Worm (Caenorhabditis elegans) whole organism, early embryonic: ENCODE data around the gene cdf-2.

Source experiments
- B0310.2 ChIP-seq: sonication (generic microtip); optimal IDR thresholded peaks from 2 replicates; lab custom pipeline; 2016; ENCODE audit warnings: mild to moderate bottlenecking, missing genetic modification characterization, missing compliant biosample characterization
- F13C5.2 ChIP-seq: sonication (generic microtip); optimal IDR thresholded peaks from 2 replicates; lab custom pipeline; 2017; ENCODE audit warnings: mild to moderate bottlenecking, missing genetic modification characterization, inconsistent platforms, missing compliant biosample characterization
- aly-1 ChIP-seq: sonication (generic microtip); optimal IDR thresholded peaks from 2 replicates; lab custom pipeline; 2016; ENCODE audit warnings: missing genetic modification characterization, missing compliant biosample characterization
- ama-1 ChIP-seq: fragments of 150-350 bp; optimal IDR thresholded peaks from 2 replicates; lab custom pipeline; 2014
- ceh-13 ChIP-seq: fragments of 200-800 bp; sonication (Bioruptor generic); optimal IDR thresholded peaks from 2 replicates; lab custom pipeline; 2018; ENCODE audit warnings: mild to moderate bottlenecking, missing genetic modification characterization, missing compliant biosample characterization
- ceh-36 ChIP-seq: sonication (generic microtip); optimal IDR thresholded peaks from 2 replicates; lab custom pipeline; 2016; ENCODE audit warnings: missing genetic modification characterization, inconsistent platforms, missing compliant biosample characterization
- ets-7 ChIP-seq: sonication (generic microtip); optimal IDR thresholded peaks from 2 replicates; lab custom pipeline; 2016; ENCODE audit warnings: missing genotype, missing genetic modification characterization, missing compliant biosample characterization
- flt-1 ChIP-seq: fragments of 200-800 bp; sonication (Bioruptor generic); IDR thresholded peaks from 2 replicates; pipeline ENCODE4 v1.3.6; 2022; ENCODE audit warnings: missing genetic modification characterization, missing compliant biosample characterization
- hmbx-1 ChIP-seq: sonication (generic microtip); optimal IDR thresholded peaks from 2 replicates; lab custom pipeline; 2016; ENCODE audit warnings: mild to moderate bottlenecking, missing genetic modification characterization, missing compliant biosample characterization
- hmg-4 ChIP-seq: fragments of 200-800 bp; sonication (Bioruptor generic); optimal IDR thresholded peaks from 2 replicates; lab custom pipeline; 2018; ENCODE audit warnings: mild to moderate bottlenecking, missing genetic modification characterization, missing compliant biosample characterization
- hnd-1 ChIP-seq: sonication (generic microtip); optimal IDR thresholded peaks from 2 replicates; lab custom pipeline; 2016; ENCODE audit warnings: missing genetic modification characterization, missing compliant biosample characterization
- pes-1 ChIP-seq: fragments of 200-800 bp; sonication (Bioruptor generic); IDR thresholded peaks from 2 replicates; pipeline ENCODE4 v1.3.6; 2022; ENCODE audit warnings: missing genetic modification reagents, missing genetic modification characterization, missing compliant biosample characterization
- scrt-1 ChIP-seq: fragments of 200-800 bp; sonication (Bioruptor generic); IDR thresholded peaks from 2 replicates; pipeline ENCODE4 v1.3.6; 2022; ENCODE audit warnings: missing genetic modification characterization, missing compliant biosample characterization
- sea-1 ChIP-seq: fragments of 200-800 bp; sonication (Bioruptor generic); conservative IDR thresholded peaks from 2 replicates; pipeline ENCODE4 v1.3.6; 2022; ENCODE audit warnings: missing genetic modification characterization, missing compliant biosample characterization
- tbx-11 ChIP-seq: fragments of 200-800 bp; sonication (Bioruptor generic); IDR thresholded peaks from 2 replicates; pipeline ENCODE4 v1.3.6; 2022; ENCODE audit warnings: missing genetic modification characterization, missing compliant biosample characterization
- tbx-37 ChIP-seq: fragments of 200-800 bp; sonication (Bioruptor generic); conservative IDR thresholded peaks from 2 replicates; pipeline ENCODE4 v1.3.6; 2022; ENCODE audit warnings: missing genetic modification reagents, missing genetic modification characterization, missing compliant biosample characterization
- tra-4 ChIP-seq: sonication (generic microtip); optimal IDR thresholded peaks from 2 replicates; lab custom pipeline; 2017; ENCODE audit warnings: missing genetic modification characterization, missing compliant biosample characterization

The cdf-2 gene

ce11 chrX:12469846-12470245 lies 3.1 kb upstream of the cdf-2 start:
- TF ChIP-seq ceh-13 (GFP tag; lab: Kevin White, UChicago) (no peak), sea-1 (GFP tag; lab: Robert Waterston, UW) (no peak), tbx-11 (GFP tag; lab: Robert Waterston, UW) (no peak), F13C5.2 (tag; lab: Kevin White, UChicago) (no peak), scrt-1 (GFP tag; lab: Robert Waterston, UW) (no peak), aly-1 (tag; lab: Kevin White, UChicago) (no peak), hmg-4 (no peak), tbx-37 (GFP tag; lab: Robert Waterston, UW) (no peak), B0310.2 (tag; lab: Kevin White, UChicago) (no peak), ceh-36 (tag; lab: Kevin White, UChicago) (no peak), ets-7 (tag; lab: Kevin White, UChicago) (no peak), pes-1 (GFP tag; lab: Robert Waterston, UW) (no peak), ama-1 (no peak), tra-4 (tag; lab: Kevin White, UChicago) (no peak)

ce11 chrX:12467660-12468111 lies 969 bp upstream of the cdf-2 start, which contains the start of gene myo-2:
TSS of gene myo-2 (plus strand) at chrX:12468061.
- TF ChIP-seq aly-1 (tag; lab: Kevin White, UChicago) (no peak), tra-4 (tag; lab: Kevin White, UChicago) (no peak)

DNA sequence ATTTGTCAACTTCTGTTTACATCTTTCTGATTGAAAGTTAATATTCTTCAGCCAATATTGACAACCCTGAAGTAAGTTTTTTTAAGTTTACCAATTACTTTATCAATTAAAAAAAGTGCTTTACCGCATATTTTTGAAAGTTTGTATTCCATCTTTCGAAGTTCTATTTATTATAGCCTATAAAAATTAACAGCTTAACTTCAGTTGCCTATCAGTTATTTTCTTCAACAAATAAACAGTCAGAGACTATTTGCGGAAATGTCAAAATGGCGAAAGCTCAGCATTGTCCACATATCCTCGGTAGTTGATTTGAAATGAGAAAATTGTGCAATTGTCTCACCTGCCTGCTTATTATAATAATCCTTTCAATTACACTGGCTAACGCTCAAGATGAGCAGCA lies 3.2 kb downstream of the cdf-2 start, which contains the start of gene T18D3.5:
Gene T18D3.5, plus strand, starts transcription at position 301 of the 400 bp plus-strand sequence.
- TF ChIP-seq ceh-36 (tag; lab: Kevin White, UChicago) (no peak), F13C5.2 (tag; lab: Kevin White, UChicago) (no peak), tra-4 (tag; lab: Kevin White, UChicago) (no peak), aly-1 (tag; lab: Kevin White, UChicago) (no peak), ets-7 (tag; lab: Kevin White, UChicago) (no peak), tbx-11 (GFP tag; lab: Robert Waterston, UW) (no peak), scrt-1 (GFP tag; lab: Robert Waterston, UW) (no peak), sea-1 (GFP tag; lab: Robert Waterston, UW) (no peak), hmg-4 (no peak), flt-1 (GFP tag; lab: Robert Waterston, UW) (no peak)

DNA sequence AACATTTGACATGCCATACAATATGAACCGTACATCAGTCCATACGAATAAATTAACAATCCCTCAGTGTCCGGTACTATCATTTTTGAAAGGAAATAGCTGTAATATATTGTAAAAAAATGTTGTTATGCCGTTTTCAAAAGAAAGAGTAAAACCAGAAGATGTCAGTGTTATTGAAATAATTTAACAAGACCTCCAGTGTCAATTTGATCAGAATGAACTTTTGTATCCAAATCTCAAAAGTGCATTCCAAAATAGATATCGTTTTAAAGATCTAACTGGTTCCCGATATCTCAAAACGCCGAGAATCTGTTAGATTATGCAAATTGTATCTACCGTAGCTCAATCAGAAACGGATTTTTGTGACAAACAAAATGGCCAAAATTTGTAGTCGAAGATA lies 5.2 kb downstream of the cdf-2 start, which contains the start of gene odr-7:
Gene odr-7, minus strand, starts transcription at position 101 of the 400 bp plus-strand sequence.
- TF ChIP-seq hnd-1 (tag; lab: Kevin White, UChicago) (no peak), pes-1 (GFP tag; lab: Robert Waterston, UW) (no peak), tbx-11 (GFP tag; lab: Robert Waterston, UW) (no peak), ceh-13 (GFP tag; lab: Kevin White, UChicago) (no peak), B0310.2 (tag; lab: Kevin White, UChicago) (no peak), flt-1 (GFP tag; lab: Robert Waterston, UW) (no peak), hmg-4 (no peak)

DNA sequence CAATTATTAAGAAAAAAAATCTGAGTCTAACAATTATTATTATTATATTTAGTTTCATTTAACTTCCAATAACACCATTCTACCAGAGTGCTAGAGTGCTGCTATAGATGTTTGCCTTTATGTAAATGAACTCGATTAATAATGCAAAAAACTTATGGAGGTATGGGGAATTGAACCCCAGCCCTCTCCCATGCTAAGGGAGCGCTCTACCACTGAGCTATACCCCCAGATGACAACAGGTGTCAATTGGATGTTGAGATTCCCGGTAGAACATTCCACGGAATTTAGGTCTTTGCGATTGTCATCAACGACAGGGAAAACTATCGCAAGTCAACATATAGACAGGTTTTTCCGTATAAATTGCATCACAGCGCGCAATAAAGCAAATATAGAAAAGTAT lies 8.7 kb downstream of the cdf-2 start:
- TF ChIP-seq aly-1 (tag; lab: Kevin White, UChicago), result peak; percentile 62
- TF ChIP-seq ama-1, result no peak
- TF ChIP-seq hmg-4, result peak; percentile 85
- TF ChIP-seq pes-1 (GFP tag; lab: Robert Waterston, UW), result peak; percentile 90
- peak; percentile 85 for TF ChIP-seq scrt-1 (GFP tag; lab: Robert Waterston, UW)
- peak; percentile 50 for TF ChIP-seq hnd-1 (tag; lab: Kevin White, UChicago)
- TF ChIP-seq hmbx-1 (tag; lab: Kevin White, UChicago), result peak; percentile 46
- TF ChIP-seq flt-1 (GFP tag; lab: Robert Waterston, UW), result peak; percentile 75
- TF ChIP-seq F13C5.2 (tag; lab: Kevin White, UChicago), result peak; percentile 78
- peak; percentile 70 for TF ChIP-seq ceh-36 (tag; lab: Kevin White, UChicago)
- TF ChIP-seq ets-7 (tag; lab: Kevin White, UChicago), result no peak
- TF ChIP-seq sea-1 (GFP tag; lab: Robert Waterston, UW), result peak; percentile 85
- TF ChIP-seq tbx-11 (GFP tag; lab: Robert Waterston, UW), result peak; percentile 76
- TF ChIP-seq ceh-13 (GFP tag; lab: Kevin White, UChicago), result peak; percentile 71
- TF ChIP-seq tbx-37 (GFP tag; lab: Robert Waterston, UW), result peak; percentile 64; the same call in 1 of the 2 replicates
- peak; percentile 68 for TF ChIP-seq B0310.2 (tag; lab: Kevin White, UChicago)
- peak; percentile 29 for TF ChIP-seq tra-4 (tag; lab: Kevin White, UChicago)

ce11 chrX:12454290-12454795 lies 12.4 kb downstream of the cdf-2 start, which contains the start of the genes T18D3.9 and T18D3.1:
TSS of gene T18D3.9 (minus strand) at chrX:12454457.
TSS of gene T18D3.1 (plus strand) at chrX:12454745.
- TF ChIP-seq tbx-11 (GFP tag; lab: Robert Waterston, UW), result no peak
- no peak for TF ChIP-seq hmg-4
- no peak for TF ChIP-seq hnd-1 (tag; lab: Kevin White, UChicago)
- TF ChIP-seq tbx-37 (GFP tag; lab: Robert Waterston, UW), result no peak
- no peak for TF ChIP-seq B0310.2 (tag; lab: Kevin White, UChicago)
- no peak for TF ChIP-seq sea-1 (GFP tag; lab: Robert Waterston, UW)
- no peak for TF ChIP-seq ceh-13 (GFP tag; lab: Kevin White, UChicago)
- no peak for TF ChIP-seq ceh-36 (tag; lab: Kevin White, UChicago)
- no peak for TF ChIP-seq scrt-1 (GFP tag; lab: Robert Waterston, UW)
- TF ChIP-seq ama-1, result no peak

ce11 chrX:12452143-12452570 lies 14.6 kb downstream of the cdf-2 start:
- no peak for TF ChIP-seq ama-1
- TF ChIP-seq pes-1 (GFP tag; lab: Robert Waterston, UW), result no peak
- TF ChIP-seq ceh-13 (GFP tag; lab: Kevin White, UChicago), result no peak
- TF ChIP-seq ceh-36 (tag; lab: Kevin White, UChicago), result no peak
- TF ChIP-seq hmg-4, result peak; percentile 76
- TF ChIP-seq hmbx-1 (tag; lab: Kevin White, UChicago), result no peak
- TF ChIP-seq ets-7 (tag; lab: Kevin White, UChicago), result peak; percentile 4
- TF ChIP-seq tra-4 (tag; lab: Kevin White, UChicago), result no peak
- 0 out of 2 replicates have a peak, but pooled peaks have one; percentile 71 for TF ChIP-seq sea-1 (GFP tag; lab: Robert Waterston, UW)
- no peak for TF ChIP-seq F13C5.2 (tag; lab: Kevin White, UChicago)
- TF ChIP-seq tbx-37 (GFP tag; lab: Robert Waterston, UW), result no peak
- TF ChIP-seq flt-1 (GFP tag; lab: Robert Waterston, UW), result no peak
- no peak for TF ChIP-seq scrt-1 (GFP tag; lab: Robert Waterston, UW)
- no peak for TF ChIP-seq B0310.2 (tag; lab: Kevin White, UChicago)
- TF ChIP-seq tbx-11 (GFP tag; lab: Robert Waterston, UW), result 0 out of 2 replicates have a peak, but pooled peaks have one; percentile 18
- no peak for TF ChIP-seq hnd-1 (tag; lab: Kevin White, UChicago)
- peak; percentile 44 for TF ChIP-seq aly-1 (tag; lab: Kevin White, UChicago)
